Worm (Caenorhabditis elegans) whole organism, early embryonic: ENCODE results near the gene ZK632.2.

Source experiments
- B0310.2 ChIP-seq: sonication (generic microtip); optimal IDR thresholded peaks from 2 replicates; lab custom pipeline; 2016; ENCODE audit warnings: mild to moderate bottlenecking, missing genetic modification characterization, missing compliant biosample characterization
- F13C5.2 ChIP-seq: sonication (generic microtip); optimal IDR thresholded peaks from 2 replicates; lab custom pipeline; 2017; ENCODE audit warnings: mild to moderate bottlenecking, missing genetic modification characterization, inconsistent platforms, missing compliant biosample characterization
- ama-1 ChIP-seq: fragments of 150-350 bp; optimal IDR thresholded peaks from 2 replicates; lab custom pipeline; 2014
- ceh-36 ChIP-seq: sonication (generic microtip); optimal IDR thresholded peaks from 2 replicates; lab custom pipeline; 2016; ENCODE audit warnings: missing genetic modification characterization, inconsistent platforms, missing compliant biosample characterization
- flt-1 ChIP-seq: fragments of 200-800 bp; sonication (Bioruptor generic); IDR thresholded peaks from 2 replicates; pipeline ENCODE4 v1.3.6; 2022; ENCODE audit warnings: missing genetic modification characterization, missing compliant biosample characterization
- hmbx-1 ChIP-seq: sonication (generic microtip); optimal IDR thresholded peaks from 2 replicates; lab custom pipeline; 2016; ENCODE audit warnings: mild to moderate bottlenecking, missing genetic modification characterization, missing compliant biosample characterization
- hnd-1 ChIP-seq: sonication (generic microtip); optimal IDR thresholded peaks from 2 replicates; lab custom pipeline; 2016; ENCODE audit warnings: missing genetic modification characterization, missing compliant biosample characterization
- pes-1 ChIP-seq: fragments of 200-800 bp; sonication (Bioruptor generic); IDR thresholded peaks from 2 replicates; pipeline ENCODE4 v1.3.6; 2022; ENCODE audit warnings: missing genetic modification reagents, missing genetic modification characterization, missing compliant biosample characterization
- tbx-11 ChIP-seq: fragments of 200-800 bp; sonication (Bioruptor generic); IDR thresholded peaks from 2 replicates; pipeline ENCODE4 v1.3.6; 2022; ENCODE audit warnings: missing genetic modification characterization, missing compliant biosample characterization

- TF ChIP-seq tbx-11 (GFP tag; lab: Robert Waterston, UW) (no peak), flt-1 (GFP tag; lab: Robert Waterston, UW) (no peak), F13C5.2 (no peak), ama-1 (no peak), pes-1 (GFP tag; lab: Robert Waterston, UW) (no peak), ceh-36 (tag; lab: Kevin White, UChicago) (no peak), B0310.2 (no peak), hmbx-1 (tag; lab: Kevin White, UChicago) (no peak), hnd-1 (tag; lab: Kevin White, UChicago) (no peak)
These were observed 19.8 kb upstream of the ZK632.2 start for ce11 chrIII:9779080-9779479.
